Fruit fly (Drosophila melanogaster) whole organism, embryonic: ENCODE results near the gene UBL3.

ENCODE experiments used
- B-H2 ChIP-seq: fragments of 200-800 bp; sonication (Bioruptor generic); optimal IDR thresholded peaks from 2 replicates; lab custom pipeline; 2018; ENCODE audit warnings: missing biosample characterization, mild to moderate bottlenecking, missing genetic modification characterization
- Blimp-1 ChIP-seq: fragments of 200-800 bp; sonication (Bioruptor generic); optimal IDR thresholded peaks from 3 replicates; lab custom pipeline; 2018; ENCODE audit warnings: missing biosample characterization, missing genetic modification characterization, mild to moderate bottlenecking, moderate library complexity, missing genetic modification reagents
- CG10274 ChIP-seq: fragments of 200-800 bp; sonication (Bioruptor generic); optimal IDR thresholded peaks from 3 replicates; lab custom pipeline; 2017; ENCODE audit warnings: missing biosample characterization, mild to moderate bottlenecking, missing genetic modification characterization
- CG10431 ChIP-seq: fragments of 200-800 bp; sonication (Bioruptor generic); optimal IDR thresholded peaks from 3 replicates; lab custom pipeline; 2018; ENCODE audit warnings: missing biosample characterization, mild to moderate bottlenecking, missing genetic modification characterization
- CG11247 ChIP-seq: fragments of 200-800 bp; sonication (Bioruptor generic); IDR thresholded peaks from 2 replicates; pipeline ENCODE4 v1.3.6; 2022; ENCODE audit warnings: missing biosample characterization, missing genetic modification characterization
- CG12155 ChIP-seq: fragments of 200-800 bp; sonication (Bioruptor generic); optimal IDR thresholded peaks from 3 replicates; lab custom pipeline; 2016; ENCODE audit warnings: missing biosample characterization, missing genetic modification characterization
- CG12219 ChIP-seq: fragments of 200-800 bp; sonication (Bioruptor generic); optimal IDR thresholded peaks from 3 replicates; lab custom pipeline; 2018; ENCODE audit warnings: missing biosample characterization, mild to moderate bottlenecking, missing genetic modification characterization
- CG13424 ChIP-seq: fragments of 200-800 bp; sonication (Bioruptor generic); optimal IDR thresholded peaks from 2 replicates; lab custom pipeline; 2019; ENCODE audit warnings: missing biosample characterization, mild to moderate bottlenecking, missing genetic modification characterization, moderate library complexity
- CG1832 ChIP-seq: fragments of 200-800 bp; sonication (Bioruptor generic); optimal IDR thresholded peaks from 2 replicates; lab custom pipeline; 2017; ENCODE audit warnings: missing biosample characterization, mild to moderate bottlenecking, missing genetic modification characterization, inconsistent platforms
- CG2712 ChIP-seq: fragments of 200-800 bp; optimal IDR thresholded peaks from 3 replicates; lab custom pipeline; 2019; ENCODE audit warnings: missing biosample characterization, mild to moderate bottlenecking, missing genetic modification characterization, moderate library complexity
- CG30403 ChIP-seq: fragments of 200-800 bp; sonication (Bioruptor generic); optimal IDR thresholded peaks from 3 replicates; lab custom pipeline; 2016; ENCODE audit warnings: missing biosample characterization, missing genetic modification characterization
- CG32532 ChIP-seq: fragments of 200-800 bp; sonication (Bioruptor generic); IDR thresholded peaks from 2 replicates; pipeline ENCODE4 v1.3.6; 2022; ENCODE audit warnings: missing biosample characterization, missing genetic modification characterization
- CG34422 ChIP-seq: fragments of 200-800 bp; sonication (Bioruptor generic); IDR thresholded peaks from 3 replicates; pipeline ENCODE4 v1.3.6; 2022; ENCODE audit warnings: missing biosample characterization, missing genetic modification characterization
- CG3995 ChIP-seq: fragments of 200-800 bp; sonication (Bioruptor generic); optimal IDR thresholded peaks from 3 replicates; lab custom pipeline; 2016; ENCODE audit warnings: missing biosample characterization, missing genetic modification characterization
- CG4328 ChIP-seq: fragments of 200-800 bp; sonication (Bioruptor generic); optimal IDR thresholded peaks from 3 replicates; lab custom pipeline; 2017; ENCODE audit warnings: missing biosample characterization, missing genetic modification reagents, missing genetic modification characterization
- CG4360 ChIP-seq: fragments of 200-800 bp; sonication (Bioruptor generic); IDR thresholded peaks from 2 replicates; pipeline ENCODE4 v1.3.6; 2022; ENCODE audit warnings: missing biosample characterization, missing genetic modification characterization
- CG4404 ChIP-seq: fragments of 200-800 bp; sonication (Bioruptor generic); IDR thresholded peaks from 2 replicates; pipeline ENCODE4 v1.3.6; 2022; ENCODE audit warnings: missing biosample characterization, missing genetic modification characterization
- CG7271 ChIP-seq: fragments of 200-800 bp; sonication (Bioruptor generic); optimal IDR thresholded peaks from 2 replicates; lab custom pipeline; 2018; ENCODE audit warnings: missing biosample characterization, mild to moderate bottlenecking, missing genetic modification characterization, moderate library complexity
- CG8478 ChIP-seq: fragments of >200 bp; optimal IDR thresholded peaks from 2 replicates; lab custom pipeline; 2018
- CG8924 ChIP-seq: fragments of 200-800 bp; optimal IDR thresholded peaks from 3 replicates; lab custom pipeline; 2019; ENCODE audit warnings: missing biosample characterization, mild to moderate bottlenecking, missing genetic modification characterization, moderate library complexity
- Chrac-16 ChIP-seq: fragments of 200-800 bp; sonication (Bioruptor generic); optimal IDR thresholded peaks from 3 replicates; lab custom pipeline; 2016; ENCODE audit warnings: missing biosample characterization, missing genetic modification characterization
- Deaf1 ChIP-seq: fragments of 200-800 bp; optimal IDR thresholded peaks from 3 replicates; lab custom pipeline; 2019; ENCODE audit warnings: missing biosample characterization, mild to moderate bottlenecking, missing genetic modification characterization, moderate library complexity
- E2f1 ChIP-seq: fragments of 200-800 bp; sonication (Bioruptor generic); IDR thresholded peaks from 2 replicates; pipeline ENCODE4 v1.3.6; 2022; ENCODE audit warnings: missing biosample characterization, missing genetic modification characterization
- Gug ChIP-seq: fragments of 200-800 bp; sonication (Bioruptor generic); IDR thresholded peaks from 4 replicates; pipeline ENCODE4 v1.3.6; 2022; ENCODE audit warnings: missing biosample characterization, missing genetic modification characterization
- Nf-YB ChIP-seq: fragments of 200-800 bp; sonication (Bioruptor generic); optimal IDR thresholded peaks from 3 replicates; lab custom pipeline; 2019; ENCODE audit warnings: missing biosample characterization, mild to moderate bottlenecking, missing genetic modification characterization, moderate library complexity
- Ptx1 ChIP-seq: fragments of 200-800 bp; sonication (Bioruptor generic); IDR thresholded peaks from 2 replicates; pipeline ENCODE4 v1.3.6; 2022; ENCODE audit warnings: missing biosample characterization, missing genetic modification characterization
- Taf1 ChIP-seq: fragments of 200-800 bp; sonication (Bioruptor generic); IDR thresholded peaks from 2 replicates; pipeline ENCODE4 v1.3.6; 2022; ENCODE audit warnings: missing biosample characterization, missing genetic modification characterization
- Xbp1 ChIP-seq: fragments of 200-800 bp; sonication (Bioruptor generic); optimal IDR thresholded peaks from 3 replicates; lab custom pipeline; 2016; ENCODE audit warnings: missing biosample characterization, mild to moderate bottlenecking, missing genetic modification characterization
- ac ChIP-seq: fragments of 200-800 bp; sonication (Bioruptor generic); optimal IDR thresholded peaks from 3 replicates; lab custom pipeline; 2017; ENCODE audit warnings: missing biosample characterization, mild to moderate bottlenecking, missing genetic modification characterization
- br ChIP-seq: fragments of >200 bp; optimal IDR thresholded peaks from 2 replicates; lab custom pipeline; 2017
- bsh ChIP-seq, 2 experiments: fragments of 200-800 bp; sonication (Bioruptor generic); optimal IDR thresholded peaks; 2 replicates each; lab custom pipeline; 2017 to 2018; ENCODE audit warnings: mild to moderate bottlenecking in 2 of 2, missing biosample characterization in 2 of 2, missing genetic modification characterization in 2 of 2, moderate library complexity in 1 of 2
- cad ChIP-seq: fragments of >200 bp; optimal IDR thresholded peaks from 2 replicates; lab custom pipeline; 2017; ENCODE audit warnings: missing biosample characterization, missing genetic modification characterization
- cg ChIP-seq: fragments of 200-800 bp; sonication (Bioruptor generic); optimal IDR thresholded peaks from 3 replicates; lab custom pipeline; 2019; ENCODE audit warnings: missing biosample characterization, mild to moderate bottlenecking, missing genetic modification characterization, moderate library complexity
- ci ChIP-seq: fragments of 200-800 bp; sonication (Bioruptor generic); IDR thresholded peaks from 3 replicates; pipeline ENCODE4 v1.3.6; 2022; ENCODE audit warnings: missing biosample characterization, missing genetic modification characterization
- dimm ChIP-seq: fragments of 200-800 bp; sonication (Bioruptor generic); IDR thresholded peaks from 2 replicates; pipeline ENCODE4 v1.3.6; 2022; ENCODE audit warnings: missing biosample characterization, missing genetic modification characterization
- dpn ChIP-seq, 2 experiments: fragments of 200-800 bp; sonication (Bioruptor generic); optimal IDR thresholded peaks; 3 replicates each; lab custom pipeline; 2016; ENCODE audit warnings: missing biosample characterization in 2 of 2, missing genetic modification characterization in 2 of 2
- fd102C ChIP-seq: fragments of 200-800 bp; sonication (Bioruptor generic); optimal IDR thresholded peaks from 2 replicates; lab custom pipeline; 2018; ENCODE audit warnings: missing biosample characterization, mild to moderate bottlenecking, missing genetic modification characterization, moderate library complexity
- ftz-f1 ChIP-seq: fragments of 200-800 bp; sonication (Bioruptor generic); optimal IDR thresholded peaks from 2 replicates; lab custom pipeline; 2016; ENCODE audit warnings: missing biosample characterization, missing genetic modification characterization
- gcm2 ChIP-seq: fragments of 200-800 bp; sonication (Bioruptor generic); optimal IDR thresholded peaks from 2 replicates; lab custom pipeline; 2016; ENCODE audit warnings: missing biosample characterization, missing genetic modification characterization
- gfzf ChIP-seq: fragments of 200-800 bp; sonication (Bioruptor generic); optimal IDR thresholded peaks from 2 replicates; lab custom pipeline; 2016; ENCODE audit warnings: missing biosample characterization, mild to moderate bottlenecking, missing genetic modification characterization, moderate library complexity
- insv ChIP-seq, 2 experiments: fragments of 200-800 bp; sonication (Bioruptor generic); optimal IDR thresholded peaks; 3 replicates each; lab custom pipeline; 2016 to 2018; ENCODE audit warnings: missing biosample characterization in 2 of 2, missing genetic modification characterization in 2 of 2
- mirr ChIP-seq: fragments of 200-800 bp; sonication (Bioruptor generic); optimal IDR thresholded peaks from 3 replicates; lab custom pipeline; 2018; ENCODE audit warnings: missing biosample characterization, mild to moderate bottlenecking, missing genetic modification characterization
- nerfin-2 ChIP-seq: fragments of 200-800 bp; sonication (Bioruptor generic); IDR thresholded peaks from 2 replicates; pipeline ENCODE4 v1.3.6; 2022; ENCODE audit warnings: missing biosample characterization, missing genetic modification characterization; ENCODE audit not compliant: partially characterized antibody
- oc ChIP-seq: fragments of 200-800 bp; sonication (Bioruptor generic); optimal IDR thresholded peaks from 2 replicates; lab custom pipeline; 2018; ENCODE audit warnings: missing biosample characterization, mild to moderate bottlenecking, missing genetic modification characterization, moderate library complexity
- scrt ChIP-seq: fragments of 200-800 bp; sonication (Bioruptor generic); optimal IDR thresholded peaks from 2 replicates; lab custom pipeline; 2018; ENCODE audit warnings: missing biosample characterization, mild to moderate bottlenecking, missing genetic modification characterization, moderate library complexity
- sens ChIP-seq: fragments of 200-800 bp; sonication (Bioruptor generic); peaks from one replicate; lab custom pipeline; 2016; ENCODE audit warnings: missing biosample characterization, missing genetic modification characterization
- seq ChIP-seq: fragments of 200-800 bp; sonication (Bioruptor generic); IDR thresholded peaks from 2 replicates; pipeline ENCODE4 v1.3.6; 2022; ENCODE audit warnings: missing biosample characterization, missing genetic modification characterization
- slp2 ChIP-seq: fragments of 200-800 bp; sonication (Bioruptor generic); optimal IDR thresholded peaks from 2 replicates; lab custom pipeline; 2016; ENCODE audit warnings: missing biosample characterization, missing genetic modification characterization
- sr ChIP-seq: fragments of 200-800 bp; sonication (Bioruptor generic); IDR thresholded peaks from 3 replicates; pipeline ENCODE4 v1.3.6; 2022; ENCODE audit warnings: missing biosample characterization, missing genetic modification characterization
- tll ChIP-seq, 2 experiments: fragments of 200-800 bp in 1 of 2; fragments of >200 bp in 1 of 2; sonication (Bioruptor generic) in 1 of 2; optimal IDR thresholded peaks; 2 replicates each; lab custom pipeline; 2017 to 2019; ENCODE audit warnings: missing biosample characterization in 2 of 2, missing genetic modification characterization in 2 of 2, mild to moderate bottlenecking in 1 of 2, moderate library complexity in 1 of 2
- trem ChIP-seq: fragments of 200-800 bp; optimal IDR thresholded peaks from 3 replicates; lab custom pipeline; 2019; ENCODE audit warnings: missing biosample characterization, mild to moderate bottlenecking, missing genetic modification characterization, moderate library complexity
- zfh2 ChIP-seq: fragments of 200-800 bp; sonication (Bioruptor generic); optimal IDR thresholded peaks from 2 replicates; lab custom pipeline; 2016; ENCODE audit warnings: missing biosample characterization, missing genetic modification characterization

The UBL3 gene

DNA sequence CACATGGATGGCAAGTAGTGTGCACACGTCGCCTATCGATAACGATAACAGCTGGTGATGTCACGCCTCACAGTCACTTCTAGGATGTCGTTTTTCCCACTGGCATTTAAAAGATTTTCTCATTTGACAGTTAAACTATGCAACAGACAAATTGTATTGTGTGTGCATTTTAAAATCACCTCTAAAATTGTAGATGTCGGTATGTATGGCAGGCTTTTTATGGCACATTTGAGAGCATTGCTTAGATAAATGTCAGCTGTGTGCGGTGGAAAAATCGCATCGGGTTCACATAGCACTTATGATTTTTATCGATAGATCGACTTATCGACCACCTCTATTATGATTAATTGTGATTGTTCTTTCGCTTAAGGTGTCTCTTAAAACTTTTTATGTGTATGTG is 8.8 kb downstream of the UBL3 start, which contains the start of the genes ArgRS and CG8578 (continued):
- TF ChIP-seq mirr = no peak
- peak; percentile 20 for TF ChIP-seq gfzf (GFP tag; lab: Kevin White, UChicago)
- peak; percentile 62 to 88 for TF ChIP-seq dpn (GFP tag; optimal IDR thresholded peaks at IDR 0.05; lab: Kevin White, UChicago)
- peak; percentile 26 for TF ChIP-seq cg
- TF ChIP-seq dimm (GFP tag; lab: Robert Waterston, UW) = no peak
- no peak for TF ChIP-seq Blimp-1 (GFP tag; lab: Kevin White, UChicago)
- TF ChIP-seq CG8924 (tag; lab: Kevin White, UChicago) = peak; percentile 60
- no peak for TF ChIP-seq seq
- TF ChIP-seq CG8478 = no peak
- TF ChIP-seq scrt (GFP tag; lab: Kevin White, UChicago) = no peak
- TF ChIP-seq Taf1 = peak; percentile 58; the same call in 1 of the 2 replicates
- no peak for TF ChIP-seq ftz-f1 (GFP tag; lab: Kevin White, UChicago)
- peak; percentile 46 for TF ChIP-seq CG30403 (GFP tag; lab: Kevin White, UChicago)
- TF ChIP-seq CG7271 (tag; lab: Kevin White, UChicago) = no peak
- no peak for TF ChIP-seq CG4328 (GFP tag; lab: Kevin White, UChicago)
- TF ChIP-seq br = no peak
- TF ChIP-seq Deaf1 (tag; lab: Kevin White, UChicago) = no peak
- no peak for TF ChIP-seq cad (GFP tag; lab: Kevin White, UChicago)
- TF ChIP-seq gcm2 = no peak
- TF ChIP-seq CG2712 (tag; lab: Kevin White, UChicago) = peak; percentile 80
- TF ChIP-seq oc (tag; lab: Kevin White, UChicago) = no peak
- peak; percentile 13 for TF ChIP-seq B-H2 (GFP tag; lab: Kevin White, UChicago)
- no peak for TF ChIP-seq ci (GFP tag; lab: Robert Waterston, UW)
- TF ChIP-seq Gug (GFP tag; lab: Robert Waterston, UW) = peak; percentile 82
- no peak for TF ChIP-seq CG1832 (GFP tag; lab: Kevin White, UChicago)
- no peak for TF ChIP-seq sr
- peak; percentile 70 for TF ChIP-seq zfh2
- TF ChIP-seq Nf-YB (GFP tag; lab: Kevin White, UChicago) = no peak
- no peak for TF ChIP-seq CG11247 (GFP tag; lab: Robert Waterston, UW)
- TF ChIP-seq nerfin-2 (GFP tag; lab: Robert Waterston, UW) = peak; percentile 81
- TF ChIP-seq insv (GFP tag; optimal IDR thresholded peaks at IDR 0.05; lab: Kevin White, UChicago) = peak in 1 of 2 experiments; percentile 40
- no peak for TF ChIP-seq CG12155 (GFP tag; lab: Kevin White, UChicago)
- TF ChIP-seq CG32532 = no peak; the same call in 1 of the 2 replicates
- 0 out of 2 replicates have a peak, but pooled peaks have one; percentile 51 for TF ChIP-seq E2f1 (GFP tag; lab: Robert Waterston, UW)
- peak; percentile 94 for TF ChIP-seq CG3995 (GFP tag; lab: Kevin White, UChicago)
- peak; percentile 86 for TF ChIP-seq Ptx1 (GFP tag; lab: Robert Waterston, UW)
- peak; percentile 40 for TF ChIP-seq trem
- TF ChIP-seq CG34422 (GFP tag; lab: Robert Waterston, UW) = 0 out of 3 replicates have a peak, but pooled peaks have one; percentile 36
- no peak for TF ChIP-seq CG12219 (GFP tag; lab: Kevin White, UChicago)
- peak; percentile 96 for TF ChIP-seq sens
- TF ChIP-seq CG4404 (GFP tag; lab: Robert Waterston, UW) = peak; percentile 67
- peak; percentile 50 for TF ChIP-seq CG13424 (tag; lab: Kevin White, UChicago)
- no peak for TF ChIP-seq ac (GFP tag; lab: Kevin White, UChicago)
- TF ChIP-seq Chrac-16 (GFP tag; lab: Kevin White, UChicago) = peak; percentile 27
- TF ChIP-seq Xbp1 (GFP tag; lab: Kevin White, UChicago) = peak; percentile 52
- TF ChIP-seq CG10274 = no peak
- no peak for TF ChIP-seq CG10431 (GFP tag; lab: Kevin White, UChicago)
- TF ChIP-seq CG4360 = no peak
- TF ChIP-seq slp2 (GFP tag; lab: Kevin White, UChicago) = peak; percentile 88
- TF ChIP-seq tll (GFP tag; optimal IDR thresholded peaks at IDR 0.05; lab: Kevin White, UChicago) = peak; percentile 72 to 94
- TF ChIP-seq fd102C (GFP tag; lab: Kevin White, UChicago) = no peak
- TF ChIP-seq bsh (GFP tag; optimal IDR thresholded peaks at IDR 0.05; lab: Kevin White, UChicago) = peak in 1 of 2 experiments; percentile 6
